Worm (Caenorhabditis elegans): ENCODE results near the gene hrg-9.

DNA sequence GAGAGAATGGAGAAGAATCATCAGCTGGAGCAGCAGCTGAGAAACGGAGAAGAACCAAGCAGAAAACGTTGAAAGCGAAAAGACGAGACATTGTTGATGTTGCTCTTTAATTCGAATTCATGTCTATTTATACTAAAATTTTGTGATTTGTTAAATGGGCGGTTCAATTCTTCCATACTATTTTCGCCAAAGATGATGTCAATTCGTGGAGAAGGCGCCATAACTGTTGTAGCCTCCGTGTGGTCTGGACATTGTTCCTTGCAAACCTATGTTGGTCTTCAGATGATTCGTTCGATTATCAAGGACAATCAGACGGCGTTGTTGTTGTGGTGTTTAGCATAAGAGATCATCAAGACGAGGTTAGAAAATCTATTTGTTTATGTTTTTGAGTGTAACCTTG lies 34.3 kb upstream of the hrg-9 start, which contains the start of gene far-3:
- no peak for TF ChIP-seq nhr-76 (tag; optimal IDR thresholded peaks at IDR 0.05)
- TF ChIP-seq nhr-12 (tag; optimal IDR thresholded peaks at IDR 0.05) = no peak

All from whole organism, mixed stage, embryonic.